Worm (Caenorhabditis elegans) whole organism, L2 larva: ENCODE data around the gene F44E5.1.

Experiments
- F13H6.1 ChIP-seq: sonication (generic microtip); optimal IDR thresholded peaks from 2 replicates; lab custom pipeline; 2016; ENCODE audit warnings: missing genetic modification characterization, missing compliant biosample characterization
- ZK546.5 ChIP-seq: sonication (generic microtip); optimal IDR thresholded peaks from 2 replicates; lab custom pipeline; 2017; ENCODE audit warnings: missing biosample characterization, missing genetic modification characterization
- ceh-16 ChIP-seq: fragments of 150-350 bp; optimal IDR thresholded peaks from 2 replicates; lab custom pipeline; 2014; ENCODE audit warnings: missing biosample characterization, missing genetic modification characterization
- lin-11 ChIP-seq: fragments of 150-350 bp; sonication (generic microtip); optimal IDR thresholded peaks from 2 replicates; lab custom pipeline; 2014; ENCODE audit warnings: missing biosample characterization, missing genetic modification characterization, inconsistent platforms, mixed read lengths
- lsy-2 ChIP-seq, 2 experiments: fragments of 150-350 bp in 1 of 2; sonication (generic microtip) in 1 of 2; optimal IDR thresholded peaks; 2 replicates each; lab custom pipeline; 2014 to 2017; ENCODE audit warnings: missing biosample characterization in 2 of 2, missing genetic modification characterization in 2 of 2
- nhr-11 ChIP-seq: fragments of 150-350 bp; optimal IDR thresholded peaks from 2 replicates; lab custom pipeline; 2014; ENCODE audit warnings: missing biosample characterization, missing genetic modification characterization
- nhr-237 ChIP-seq: fragments of 150-350 bp; optimal IDR thresholded peaks from 2 replicates; lab custom pipeline; 2014; ENCODE audit warnings: missing biosample characterization, missing genetic modification characterization
- nhr-25 ChIP-seq: fragments of 150-350 bp; sonication (generic microtip); optimal IDR thresholded peaks from 3 replicates; lab custom pipeline; 2014; ENCODE audit warnings: missing biosample characterization, missing genetic modification characterization
- nhr-6 ChIP-seq: fragments of 150-350 bp; optimal IDR thresholded peaks from 2 replicates; lab custom pipeline; 2014; ENCODE audit warnings: missing biosample characterization, missing genetic modification characterization
- skn-1 ChIP-seq: sonication (generic microtip); optimal IDR thresholded peaks from 2 replicates; lab custom pipeline; 2017; ENCODE audit warnings: missing biosample characterization, missing genetic modification characterization
- snpc-4 ChIP-seq: fragments of 150-350 bp; optimal IDR thresholded peaks from 2 replicates; lab custom pipeline; 2014; ENCODE audit warnings: missing biosample characterization, missing genetic modification characterization
- unc-55 ChIP-seq: fragments of 150-350 bp; sonication (generic microtip); optimal IDR thresholded peaks from 3 replicates; lab custom pipeline; 2014; ENCODE audit warnings: missing biosample characterization, missing genetic modification reagents, missing genetic modification characterization
- ztf-4 ChIP-seq: fragments of 150-350 bp; optimal IDR thresholded peaks from 2 replicates; lab custom pipeline; 2014; ENCODE audit warnings: missing biosample characterization, missing genetic modification characterization

- TF ChIP-seq nhr-11 (tag; lab: Kevin White, UChicago) (no peak), lin-11 (tag; lab: Kevin White, UChicago) (no peak), nhr-6 (no peak), nhr-237 (tag; lab: Kevin White, UChicago) (no peak), nhr-25 (tag; lab: Kevin White, UChicago) (no peak), ZK546.5 (tag; lab: Kevin White, UChicago) (no peak), ztf-4 (tag; lab: Kevin White, UChicago) (no peak), skn-1 (tag; lab: Kevin White, UChicago) (no peak), lsy-2 (tag; optimal IDR thresholded peaks at IDR 0.05; lab: Kevin White, UChicago) (peak in 1 of 2 experiments; percentile 1), ceh-16 (tag; lab: Kevin White, UChicago) (no peak), unc-55 (GFP tag; lab: Kevin White, UChicago) (peak; percentile 1), snpc-4 (tag; lab: Kevin White, UChicago) (peak; percentile 37), F13H6.1 (tag; lab: Kevin White, UChicago) (no peak)
Measured at ce11 chrII:11732513-11732912, 41.8 kb downstream of the F44E5.1 start, which contains the start of gene F13D12.8.
